Fruit fly (Drosophila melanogaster) whole organism, embryonic: ENCODE results near the gene CG3337.

Experiments
- Atf6 ChIP-seq: fragments of 200-800 bp; sonication (Bioruptor generic); IDR thresholded peaks from 2 replicates; pipeline ENCODE4 v1.3.6; 2022; ENCODE audit warnings: missing biosample characterization, missing genetic modification characterization
- CG10366 ChIP-seq: fragments of 200-800 bp; sonication (Bioruptor generic); IDR thresholded peaks from 2 replicates; pipeline ENCODE4 v1.3.6; 2022; ENCODE audit warnings: missing biosample characterization, missing genetic modification characterization
- CG14441 ChIP-seq: fragments of 200-800 bp; sonication (Bioruptor generic); IDR thresholded peaks from 2 replicates; pipeline ENCODE4 v1.3.6; 2022; ENCODE audit warnings: missing biosample characterization, missing genetic modification characterization
- CG15269 ChIP-seq: fragments of 200-800 bp; sonication (Bioruptor generic); optimal IDR thresholded peaks from 2 replicates; lab custom pipeline; 2018; ENCODE audit warnings: missing biosample characterization, mild to moderate bottlenecking, missing genetic modification characterization, moderate library complexity
- CG16815 ChIP-seq: fragments of 200-800 bp; sonication (Bioruptor generic); optimal IDR thresholded peaks from 3 replicates; lab custom pipeline; 2017; ENCODE audit warnings: missing biosample characterization, mild to moderate bottlenecking, missing genetic modification characterization
- CG18011 ChIP-seq: fragments of 200-800 bp; sonication (Bioruptor generic); optimal IDR thresholded peaks from 2 replicates; lab custom pipeline; 2017; ENCODE audit warnings: missing biosample characterization, missing genetic modification characterization, mild to moderate bottlenecking, moderate library complexity, missing genotype
- CG3065 ChIP-seq: fragments of 200-800 bp; sonication (Bioruptor generic); optimal IDR thresholded peaks from 2 replicates; lab custom pipeline; 2016; ENCODE audit warnings: missing biosample characterization, missing genetic modification characterization
- CG34376 ChIP-seq: fragments of 200-800 bp; sonication (Bioruptor generic); optimal IDR thresholded peaks from 2 replicates; lab custom pipeline; 2018; ENCODE audit warnings: missing biosample characterization, mild to moderate bottlenecking, missing genetic modification characterization
- CG42726 ChIP-seq: fragments of 200-800 bp; sonication (Bioruptor generic); IDR thresholded peaks from 2 replicates; pipeline ENCODE4 v1.3.6; 2022; ENCODE audit warnings: missing biosample characterization, missing genetic modification characterization; ENCODE audit not compliant: partially characterized antibody
- CG5180 ChIP-seq: fragments of 200-800 bp; sonication (Bioruptor generic); optimal IDR thresholded peaks from 3 replicates; lab custom pipeline; 2017; ENCODE audit warnings: missing biosample characterization, missing genetic modification characterization, mild to moderate bottlenecking, moderate library complexity, missing genetic modification reagents
- CG6654 ChIP-seq: fragments of 200-800 bp; sonication (Bioruptor generic); optimal IDR thresholded peaks from 2 replicates; lab custom pipeline; 2017; ENCODE audit warnings: missing biosample characterization, mild to moderate bottlenecking, missing genetic modification characterization
- CG6765 ChIP-seq: fragments of 200-800 bp; sonication (Bioruptor generic); optimal IDR thresholded peaks from 3 replicates; lab custom pipeline; 2017; ENCODE audit warnings: missing biosample characterization, mild to moderate bottlenecking, missing genetic modification characterization
- CG7928 ChIP-seq: fragments of 200-800 bp; sonication (Bioruptor generic); optimal IDR thresholded peaks from 2 replicates; lab custom pipeline; 2017; ENCODE audit warnings: missing biosample characterization, mild to moderate bottlenecking, missing genetic modification characterization
- CG8359 ChIP-seq: fragments of 200-800 bp; sonication (Bioruptor generic); optimal IDR thresholded peaks from 2 replicates; lab custom pipeline; 2017; ENCODE audit warnings: missing biosample characterization, mild to moderate bottlenecking, missing genetic modification characterization, borderline replicate concordance
- CG9437 ChIP-seq: fragments of 200-800 bp; sonication (Bioruptor generic); optimal IDR thresholded peaks from 2 replicates; lab custom pipeline; 2018; ENCODE audit warnings: missing biosample characterization, mild to moderate bottlenecking, missing genetic modification characterization
- CG9932 ChIP-seq: fragments of 200-800 bp; sonication (Bioruptor generic); IDR thresholded peaks from 2 replicates; pipeline ENCODE4 v1.3.6; 2022; ENCODE audit warnings: missing biosample characterization, missing genetic modification characterization
- Chrac-16 ChIP-seq: fragments of 200-800 bp; sonication (Bioruptor generic); optimal IDR thresholded peaks from 3 replicates; lab custom pipeline; 2016; ENCODE audit warnings: missing biosample characterization, missing genetic modification characterization
- D19B ChIP-seq: fragments of 200-800 bp; sonication (Bioruptor generic); optimal IDR thresholded peaks from 2 replicates; lab custom pipeline; 2017; ENCODE audit warnings: missing biosample characterization, mild to moderate bottlenecking, missing genetic modification characterization
- Dp ChIP-seq: fragments of 200-800 bp; sonication (Bioruptor generic); optimal IDR thresholded peaks from 2 replicates; lab custom pipeline; 2018; ENCODE audit warnings: missing biosample characterization, mild to moderate bottlenecking, missing genetic modification characterization, moderate library complexity
- Fer1 ChIP-seq: fragments of 200-800 bp; sonication (Bioruptor generic); optimal IDR thresholded peaks from 2 replicates; lab custom pipeline; 2017; ENCODE audit warnings: missing biosample characterization, mild to moderate bottlenecking, missing genetic modification characterization
- HmgD ChIP-seq: fragments of 200-800 bp; sonication (Bioruptor generic); optimal IDR thresholded peaks from 3 replicates; lab custom pipeline; 2016; ENCODE audit warnings: missing biosample characterization, missing genetic modification characterization
- Hr3 ChIP-seq: fragments of 200-800 bp; sonication (Bioruptor generic); optimal IDR thresholded peaks from 3 replicates; lab custom pipeline; 2016; ENCODE audit warnings: missing biosample characterization, missing genetic modification characterization
- Hr39 ChIP-seq: fragments of >200 bp; optimal IDR thresholded peaks from 2 replicates; lab custom pipeline; 2017
- Hr78 ChIP-seq, 2 experiments: fragments of 200-800 bp in 1 of 2; fragments of >200 bp in 1 of 2; sonication (Bioruptor generic) in 1 of 2; optimal IDR thresholded peaks; 2 replicates each; lab custom pipeline; 2017 to 2019; ENCODE audit warnings: missing biosample characterization in 2 of 2, missing genetic modification characterization in 2 of 2, mild to moderate bottlenecking in 1 of 2, moderate library complexity in 1 of 2
- Optix ChIP-seq: fragments of 200-800 bp; sonication (Bioruptor generic); IDR thresholded peaks from 3 replicates; pipeline ENCODE4 v1.3.6; 2022; ENCODE audit warnings: missing biosample characterization, missing genetic modification characterization
- Pdp1 ChIP-seq, 2 experiments: fragments of 200-800 bp; sonication (Bioruptor generic); optimal IDR thresholded peaks; 3 replicates each; lab custom pipeline; 2016; ENCODE audit warnings: missing biosample characterization in 2 of 2, missing genetic modification characterization in 2 of 2, mild to moderate bottlenecking in 1 of 2, moderate library complexity in 1 of 2
- Scr ChIP-seq: fragments of 200-800 bp; sonication (Bioruptor generic); IDR thresholded peaks from 2 replicates; pipeline ENCODE4 v1.3.6; 2022; ENCODE audit warnings: missing biosample characterization, missing genetic modification characterization; ENCODE audit not compliant: partially characterized antibody
- Sox102F ChIP-seq: fragments of 200-800 bp; sonication (Bioruptor generic); optimal IDR thresholded peaks from 2 replicates; lab custom pipeline; 2018; ENCODE audit warnings: missing biosample characterization, mild to moderate bottlenecking, missing genetic modification characterization, moderate library complexity
- bbx ChIP-seq: fragments of 200-800 bp; sonication (Bioruptor generic); IDR thresholded peaks from 2 replicates; pipeline ENCODE4 v1.3.6; 2022; ENCODE audit warnings: missing biosample characterization, missing genetic modification characterization; ENCODE audit not compliant: partially characterized antibody
- br ChIP-seq: fragments of >200 bp; optimal IDR thresholded peaks from 2 replicates; lab custom pipeline; 2017
- cato ChIP-seq: fragments of 200-800 bp; sonication (Bioruptor generic); optimal IDR thresholded peaks from 2 replicates; lab custom pipeline; 2016; ENCODE audit warnings: missing biosample characterization, missing genetic modification characterization, borderline replicate concordance
- esg ChIP-seq: fragments of 200-800 bp; sonication (Bioruptor generic); conservative IDR thresholded peaks from 2 replicates; pipeline ENCODE4 v1.3.6; 2022; ENCODE audit warnings: missing biosample characterization, missing genetic modification characterization
- exex ChIP-seq: fragments of 200-800 bp; sonication (Bioruptor generic); optimal IDR thresholded peaks from 4 replicates; lab custom pipeline; 2018; ENCODE audit warnings: missing biosample characterization, mild to moderate bottlenecking, missing genetic modification characterization, moderate library complexity
- fd102C ChIP-seq: fragments of 200-800 bp; sonication (Bioruptor generic); optimal IDR thresholded peaks from 2 replicates; lab custom pipeline; 2018; ENCODE audit warnings: missing biosample characterization, mild to moderate bottlenecking, missing genetic modification characterization, moderate library complexity
- gcm ChIP-seq: fragments of 200-800 bp; sonication (Bioruptor generic); optimal IDR thresholded peaks from 2 replicates; lab custom pipeline; 2019; ENCODE audit warnings: missing biosample characterization, mild to moderate bottlenecking, missing genetic modification characterization, moderate library complexity
- gem ChIP-seq: fragments of 200-800 bp; sonication (Bioruptor generic); optimal IDR thresholded peaks from 2 replicates; lab custom pipeline; 2019; ENCODE audit warnings: missing biosample characterization, mild to moderate bottlenecking, missing genetic modification characterization, moderate library complexity
- ind ChIP-seq: fragments of 200-800 bp; sonication (Bioruptor generic); optimal IDR thresholded peaks from 3 replicates; lab custom pipeline; 2016; ENCODE audit warnings: missing biosample characterization, missing genetic modification characterization
- kay ChIP-seq: fragments of 200-800 bp; sonication (Bioruptor generic); optimal IDR thresholded peaks from 2 replicates; lab custom pipeline; 2016; ENCODE audit warnings: missing biosample characterization, missing genetic modification characterization
- mam ChIP-seq: fragments of 200-800 bp; sonication (Bioruptor generic); optimal IDR thresholded peaks from 3 replicates; lab custom pipeline; 2016; ENCODE audit warnings: missing biosample characterization, missing genetic modification characterization
- mirr ChIP-seq: fragments of 200-800 bp; sonication (Bioruptor generic); optimal IDR thresholded peaks from 3 replicates; lab custom pipeline; 2018; ENCODE audit warnings: missing biosample characterization, mild to moderate bottlenecking, missing genetic modification characterization
- nom ChIP-seq: fragments of 200-800 bp; sonication (Bioruptor generic); optimal IDR thresholded peaks from 2 replicates; lab custom pipeline; 2017; ENCODE audit warnings: missing biosample characterization, missing genetic modification characterization, mild to moderate bottlenecking, moderate library complexity, missing genetic modification reagents
- oc ChIP-seq: fragments of 200-800 bp; sonication (Bioruptor generic); optimal IDR thresholded peaks from 2 replicates; lab custom pipeline; 2018; ENCODE audit warnings: missing biosample characterization, mild to moderate bottlenecking, missing genetic modification characterization, moderate library complexity
- pros ChIP-seq: fragments of 200-800 bp; sonication (Bioruptor generic); optimal IDR thresholded peaks from 3 replicates; lab custom pipeline; 2019; ENCODE audit warnings: missing biosample characterization, mild to moderate bottlenecking, missing genetic modification characterization, moderate library complexity
- psq ChIP-seq: fragments of 200-800 bp; sonication (Bioruptor generic); optimal IDR thresholded peaks from 2 replicates; lab custom pipeline; 2017; ENCODE audit warnings: missing biosample characterization, missing genetic modification characterization
- sc ChIP-seq, 3 experiments: fragments of >200 bp in 2 of 3; fragments of 200-800 bp in 1 of 3; sonication (Bioruptor generic) in 1 of 3; optimal IDR thresholded peaks; 2 replicates in 2 of 3; 3 replicates in 1 of 3; lab custom pipeline; 2017; ENCODE audit warnings: mild to moderate bottlenecking in 1 of 3, missing biosample characterization in 1 of 3, missing genetic modification characterization in 1 of 3, missing genetic modification reagents in 1 of 3
- sens ChIP-seq: fragments of 200-800 bp; sonication (Bioruptor generic); peaks from one replicate; lab custom pipeline; 2016; ENCODE audit warnings: missing biosample characterization, missing genetic modification characterization
- sug ChIP-seq: fragments of 200-800 bp; optimal IDR thresholded peaks from 2 replicates; lab custom pipeline; 2019; ENCODE audit warnings: missing biosample characterization, mild to moderate bottlenecking, missing genetic modification characterization, moderate library complexity
- vfl ChIP-seq: fragments of 200-800 bp; sonication (Bioruptor generic); optimal IDR thresholded peaks from 2 replicates; lab custom pipeline; 2016; ENCODE audit warnings: missing biosample characterization, missing genetic modification characterization
- vvl ChIP-seq: fragments of 200-800 bp; sonication (Bioruptor generic); IDR thresholded peaks from 2 replicates; pipeline ENCODE4 v1.3.6; 2022; ENCODE audit warnings: missing biosample characterization, missing genetic modification characterization

CG3337 gene

DNA sequence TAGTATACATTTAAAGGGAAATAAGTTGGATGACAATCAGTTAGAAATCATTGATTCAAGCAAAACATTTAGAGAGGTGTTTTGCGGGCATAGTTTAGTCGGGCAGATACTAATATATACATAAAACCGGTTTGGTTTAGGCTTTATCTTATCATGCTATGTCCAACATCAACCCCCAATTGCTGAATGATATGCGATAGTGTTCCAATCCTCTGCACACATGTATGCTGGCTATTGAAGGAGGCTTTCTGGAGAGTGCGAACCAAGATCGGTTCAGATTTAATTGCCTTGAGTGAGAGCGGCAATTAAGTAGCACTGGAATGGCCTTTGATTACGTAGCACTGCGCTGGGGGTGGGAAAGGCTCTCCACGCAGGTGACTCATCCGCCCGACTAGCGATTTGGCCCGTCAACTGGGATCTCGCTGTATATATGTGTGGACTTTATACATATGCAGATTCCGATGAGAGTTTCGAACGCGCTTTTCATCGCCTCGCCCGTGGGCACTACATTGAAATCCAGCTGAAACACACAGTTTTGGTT, 44.7 kb upstream of the CG3337 start:
- TF ChIP-seq exex: peak; percentile 53
- no peak for TF ChIP-seq Scr
- TF ChIP-seq pros (GFP tag; lab: Kevin White, UChicago): peak; percentile 29
- TF ChIP-seq Optix: 0 out of 3 replicates have a peak, but pooled peaks have one; percentile 29
- no peak for TF ChIP-seq br (lab: Kevin White, UChicago)
- TF ChIP-seq bbx (GFP tag; lab: Robert Waterston, UW): no peak
- no peak for TF ChIP-seq esg (GFP tag; lab: Robert Waterston, UW)
- TF ChIP-seq kay (GFP tag; lab: Kevin White, UChicago): peak; percentile 21
- no peak for TF ChIP-seq vfl
- TF ChIP-seq CG18011 (GFP tag; lab: Kevin White, UChicago): peak; percentile 21
- no peak for TF ChIP-seq CG7928 (GFP tag; lab: Kevin White, UChicago)
- no peak for TF ChIP-seq CG16815 (GFP tag; lab: Kevin White, UChicago)
- TF ChIP-seq Fer1: no peak
- TF ChIP-seq CG14441: no peak
- TF ChIP-seq nom: peak; percentile 81
- no peak for TF ChIP-seq Chrac-16 (GFP tag; lab: Kevin White, UChicago)
- TF ChIP-seq CG5180 (GFP tag; lab: Kevin White, UChicago): peak; percentile 55
- TF ChIP-seq D19B (GFP tag; lab: Kevin White, UChicago): no peak
- peak; percentile 82 for TF ChIP-seq sug (tag; lab: Kevin White, UChicago)
- TF ChIP-seq psq (GFP tag; lab: Kevin White, UChicago): no peak
- no peak for TF ChIP-seq Hr39 (lab: Kevin White, UChicago)
- TF ChIP-seq HmgD (GFP tag; lab: Kevin White, UChicago): no peak
- TF ChIP-seq CG42726 (GFP tag; lab: Robert Waterston, UW): no peak
- TF ChIP-seq gem: peak; percentile 22
- no peak for TF ChIP-seq CG9437 (GFP tag; lab: Kevin White, UChicago)
- no peak for TF ChIP-seq CG6654 (GFP tag; lab: Kevin White, UChicago)
- TF ChIP-seq fd102C (GFP tag; lab: Kevin White, UChicago): no peak
- TF ChIP-seq sc (optimal IDR thresholded peaks at IDR 0.05; lab: Kevin White, UChicago): no peak
- TF ChIP-seq sc (GFP tag; optimal IDR thresholded peaks at IDR 0.05; lab: Kevin White, UChicago): no peak
- no peak for TF ChIP-seq CG9932 (GFP tag; lab: Robert Waterston, UW)
- no peak for TF ChIP-seq Dp (GFP tag; lab: Kevin White, UChicago)
- TF ChIP-seq Sox102F (GFP tag; lab: Kevin White, UChicago): no peak
- 0 out of 2 replicates have a peak, but pooled peaks have one; percentile 20 for TF ChIP-seq vvl (GFP tag; lab: Robert Waterston, UW)
- no peak for TF ChIP-seq CG15269
- TF ChIP-seq mam: no peak
- no peak for TF ChIP-seq CG8359 (GFP tag; lab: Kevin White, UChicago)
- TF ChIP-seq mirr (GFP tag; lab: Kevin White, UChicago): peak; percentile 78
- no peak for TF ChIP-seq CG3065 (GFP tag; lab: Kevin White, UChicago)
- peak in 1 of 2 experiments; percentile 41 for TF ChIP-seq Pdp1 (GFP tag; optimal IDR thresholded peaks at IDR 0.05; lab: Kevin White, UChicago)
- TF ChIP-seq gcm: no peak
- TF ChIP-seq Hr3 (GFP tag; lab: Kevin White, UChicago): no peak
- TF ChIP-seq Atf6 (GFP tag; lab: Robert Waterston, UW): 0 out of 2 replicates have a peak, but pooled peaks have one; percentile 19
- no peak for TF ChIP-seq Hr78 (GFP tag; optimal IDR thresholded peaks at IDR 0.05; lab: Kevin White, UChicago)
- no peak for TF ChIP-seq oc (tag; lab: Kevin White, UChicago)
- TF ChIP-seq sens (GFP tag; lab: Kevin White, UChicago): peak; percentile 60
- no peak for TF ChIP-seq CG6765
- no peak for TF ChIP-seq cato
- TF ChIP-seq ind (GFP tag; lab: Kevin White, UChicago): no peak
- peak; percentile 56 for TF ChIP-seq CG34376 (GFP tag; lab: Kevin White, UChicago)
- no peak for TF ChIP-seq CG10366 (GFP tag; lab: Robert Waterston, UW)
